Worm (Caenorhabditis elegans) whole organism, L4 larva: Measurements from ENCODE around the gene K08H2.7.

Experiments used
- D1046.2 ChIP-seq: fragments of 200-800 bp; sonication (Bioruptor generic); IDR thresholded peaks from 2 replicates; pipeline ENCODE4 v1.3.6; 2022; ENCODE audit warnings: missing genetic modification characterization, missing compliant biosample characterization
- F26F4.8 ChIP-seq: fragments of 200-800 bp; sonication (Bioruptor generic); conservative IDR thresholded peaks from 2 replicates; pipeline ENCODE4 v1.3.6; 2022; ENCODE audit warnings: missing genetic modification characterization, missing compliant biosample characterization
- F44E2.7 ChIP-seq: fragments of 200-800 bp; sonication (Bioruptor generic); IDR thresholded peaks from 2 replicates; pipeline ENCODE4 v2.1.2; 2022; ENCODE audit warnings: missing genetic modification characterization, missing compliant biosample characterization
- F49E8.2 ChIP-seq: sonication (generic microtip); optimal IDR thresholded peaks from 2 replicates; lab custom pipeline; 2016; ENCODE audit warnings: missing compliant biosample characterization, mild to moderate bottlenecking, missing genetic modification characterization, borderline replicate concordance
- R02D3.7 ChIP-seq: fragments of 150-350 bp; sonication (generic microtip); optimal IDR thresholded peaks from 3 replicates; lab custom pipeline; 2014; ENCODE audit warnings: missing biosample characterization, missing genetic modification characterization
- T20F7.1 ChIP-seq: fragments of 200-800 bp; sonication (Bioruptor generic); optimal IDR thresholded peaks from 2 replicates; lab custom pipeline; 2018; ENCODE audit warnings: mild to moderate bottlenecking, missing genetic modification characterization, missing compliant biosample characterization
- T26A8.4 ChIP-seq: fragments of 200-800 bp; sonication (Bioruptor generic); IDR thresholded peaks from 2 replicates; pipeline ENCODE4 v1.3.6; 2022; ENCODE audit warnings: missing genetic modification characterization, missing compliant biosample characterization
- Y5F2A.4 ChIP-seq: fragments of 200-800 bp; sonication (Bioruptor generic); optimal IDR thresholded peaks from 2 replicates; lab custom pipeline; 2018; ENCODE audit warnings: mild to moderate bottlenecking, missing genetic modification characterization, missing compliant biosample characterization
- aha-1 ChIP-seq: fragments of 150-350 bp; peaks from one replicate; lab custom pipeline; 2014; ENCODE audit warnings: missing biosample characterization, missing genetic modification characterization
- ama-1 ChIP-seq: fragments of 150-350 bp; optimal IDR thresholded peaks from 2 replicates; lab custom pipeline; 2014; ENCODE audit warnings: inconsistent platforms, mixed read lengths
- arid-1 ChIP-seq: fragments of 200-800 bp; sonication (Bioruptor generic); conservative IDR thresholded peaks from 2 replicates; pipeline ENCODE4 v1.3.6; 2022; ENCODE audit warnings: missing genetic modification reagents, missing genetic modification characterization, missing compliant biosample characterization
- attf-4 ChIP-seq: sonication (generic microtip); optimal IDR thresholded peaks from 3 replicates; lab custom pipeline; 2017; ENCODE audit warnings: missing biosample characterization, missing genetic modification characterization
- ceh-28 ChIP-seq: fragments of 150-350 bp; optimal IDR thresholded peaks from 2 replicates; lab custom pipeline; 2014; ENCODE audit warnings: missing biosample characterization, missing genetic modification reagents, missing genetic modification characterization
- ceh-62 ChIP-seq: sonication (generic microtip); optimal IDR thresholded peaks from 2 replicates; lab custom pipeline; 2017; ENCODE audit warnings: missing biosample characterization, missing genetic modification characterization
- cey-2 ChIP-seq: sonication (generic microtip); optimal IDR thresholded peaks from 3 replicates; lab custom pipeline; 2017; ENCODE audit warnings: missing genetic modification characterization, mild to moderate bottlenecking, missing compliant biosample characterization, antibody characterized with exemption, borderline replicate concordance; ENCODE audit not compliant: insufficient read depth
- ctbp-1 ChIP-seq: fragments of 200-800 bp; sonication (Bioruptor generic); IDR thresholded peaks from 2 replicates; pipeline ENCODE4 v1.3.6; 2022; ENCODE audit warnings: missing genetic modification reagents, missing genetic modification characterization, missing compliant biosample characterization
- daf-12 ChIP-seq: fragments of 150-350 bp; optimal IDR thresholded peaks from 2 replicates; lab custom pipeline; 2014; ENCODE audit warnings: missing biosample characterization, missing genetic modification reagents, missing genetic modification characterization
- dmd-8 ChIP-seq: fragments of 200-800 bp; sonication (Bioruptor generic); IDR thresholded peaks from 2 replicates; pipeline ENCODE4 v1.3.6; 2022; ENCODE audit warnings: missing genetic modification characterization, missing compliant biosample characterization
- duxl-1 ChIP-seq: sonication (generic microtip); optimal IDR thresholded peaks from 2 replicates; lab custom pipeline; 2016; ENCODE audit warnings: mild to moderate bottlenecking, missing genetic modification characterization, moderate library complexity, missing compliant biosample characterization; ENCODE audit not compliant: poor library complexity
- dve-1 ChIP-seq: sonication (generic microtip); optimal IDR thresholded peaks from 2 replicates; lab custom pipeline; 2017; ENCODE audit warnings: antibody characterized with exemption, mild to moderate bottlenecking, missing genetic modification characterization, missing compliant biosample characterization; ENCODE audit not compliant: insufficient read depth
- egl-27 ChIP-seq: sonication (generic microtip); optimal IDR thresholded peaks from 3 replicates; lab custom pipeline; 2017; ENCODE audit warnings: missing biosample characterization, missing genetic modification reagents, missing genetic modification characterization
- fkh-10 ChIP-seq: fragments of 150-350 bp; optimal IDR thresholded peaks from 2 replicates; lab custom pipeline; 2014; ENCODE audit warnings: missing biosample characterization, missing genetic modification reagents, missing genetic modification characterization
- gei-8 ChIP-seq: fragments of 200-800 bp; sonication (Bioruptor generic); optimal IDR thresholded peaks from 2 replicates; lab custom pipeline; 2018; ENCODE audit warnings: mild to moderate bottlenecking, missing genetic modification characterization, missing compliant biosample characterization
- hmg-1.1 ChIP-seq: fragments of 200-800 bp; sonication (Bioruptor generic); IDR thresholded peaks from 2 replicates; pipeline ENCODE4 v1.3.6; 2022; ENCODE audit warnings: missing genetic modification reagents, missing genetic modification characterization, missing compliant biosample characterization
- lim-7 ChIP-seq: fragments of 200-800 bp; sonication (Bioruptor generic); IDR thresholded peaks from 2 replicates; pipeline ENCODE4 v1.3.6; 2022; ENCODE audit warnings: missing genetic modification characterization, missing compliant biosample characterization
- lin-1 ChIP-seq: fragments of 200-800 bp; sonication (Bioruptor generic); IDR thresholded peaks from 2 replicates; pipeline ENCODE4 v1.3.6; 2022; ENCODE audit warnings: missing genetic modification reagents, missing genetic modification characterization, missing compliant biosample characterization
- lin-15B ChIP-seq: fragments of 150-350 bp; sonication (generic microtip); optimal IDR thresholded peaks from 3 replicates; lab custom pipeline; 2014; ENCODE audit warnings: missing biosample characterization, missing genetic modification characterization
- lin-39 ChIP-seq: fragments of 150-350 bp; optimal IDR thresholded peaks from 2 replicates; lab custom pipeline; 2014; ENCODE audit warnings: missing biosample characterization, missing genetic modification reagents, missing genetic modification characterization
- lir-3 ChIP-seq: sonication (generic microtip); optimal IDR thresholded peaks from 2 replicates; lab custom pipeline; 2016; ENCODE audit warnings: mild to moderate bottlenecking, missing genetic modification characterization, missing compliant biosample characterization
- lsy-2 ChIP-seq, 2 experiments: fragments of 150-350 bp in 1 of 2; sonication (generic microtip) in 1 of 2; optimal IDR thresholded peaks; 2 replicates each; lab custom pipeline; 2014 to 2017; ENCODE audit warnings: missing biosample characterization in 2 of 2, missing genetic modification characterization in 2 of 2
- mes-2 ChIP-seq: sonication (generic microtip); optimal IDR thresholded peaks from 2 replicates; lab custom pipeline; 2016; ENCODE audit warnings: missing genotype, mild to moderate bottlenecking, missing genetic modification characterization, missing compliant biosample characterization; ENCODE audit not compliant: poor library complexity, severe bottlenecking
- nhr-111 ChIP-seq: fragments of 200-800 bp; sonication (Bioruptor generic); optimal IDR thresholded peaks from 2 replicates; lab custom pipeline; 2018; ENCODE audit warnings: mild to moderate bottlenecking, missing genetic modification characterization, missing compliant biosample characterization
- nhr-237 ChIP-seq: sonication (generic microtip); optimal IDR thresholded peaks from 2 replicates; lab custom pipeline; 2017; ENCODE audit warnings: missing biosample characterization, missing genetic modification characterization
- nhr-28 ChIP-seq: fragments of 150-350 bp; optimal IDR thresholded peaks from 2 replicates; lab custom pipeline; 2014; ENCODE audit warnings: missing biosample characterization, missing genetic modification characterization
- nhr-77 ChIP-seq: fragments of 150-350 bp; optimal IDR thresholded peaks from 2 replicates; lab custom pipeline; 2014; ENCODE audit warnings: missing biosample characterization, missing genetic modification characterization
- rbr-2 ChIP-seq: sonication (generic microtip); optimal IDR thresholded peaks from 2 replicates; lab custom pipeline; 2016; ENCODE audit warnings: missing genotype, missing genetic modification characterization, missing compliant biosample characterization
- saeg-2 ChIP-seq: fragments of 200-800 bp; sonication (Bioruptor generic); IDR thresholded peaks from 2 replicates; pipeline ENCODE4 v1.3.6; 2022; ENCODE audit warnings: missing genetic modification reagents, missing genetic modification characterization, missing compliant biosample characterization
- tra-1 ChIP-seq: fragments of 200-800 bp; sonication (Bioruptor generic); IDR thresholded peaks from 2 replicates; pipeline ENCODE4 v1.3.6; 2022; ENCODE audit warnings: missing genetic modification reagents, missing genetic modification characterization, missing compliant biosample characterization
- unc-130 ChIP-seq: sonication (generic microtip); optimal IDR thresholded peaks from 2 replicates; lab custom pipeline; 2016; ENCODE audit warnings: missing genetic modification reagents, missing genetic modification characterization, missing compliant biosample characterization
- unc-39 ChIP-seq: sonication (generic microtip); optimal IDR thresholded peaks from 2 replicates; lab custom pipeline; 2017; ENCODE audit warnings: missing biosample characterization, missing genetic modification characterization
- vab-7 ChIP-seq: fragments of 200-800 bp; sonication (Bioruptor generic); IDR thresholded peaks from 2 replicates; pipeline ENCODE4 v1.3.6; 2022; ENCODE audit warnings: missing genetic modification reagents, missing genetic modification characterization, missing compliant biosample characterization
- zag-1 ChIP-seq: fragments of 150-350 bp; optimal IDR thresholded peaks from 2 replicates; lab custom pipeline; 2014; ENCODE audit warnings: missing biosample characterization, missing genetic modification characterization
- ztf-7 ChIP-seq: fragments of 150-350 bp; optimal IDR thresholded peaks from 2 replicates; lab custom pipeline; 2014; ENCODE audit warnings: missing biosample characterization, missing genetic modification characterization

Gene K08H2.7

ce11 chrX:13251354-13251843 is 3.2 kb upstream of the K08H2.7 start (continued):
- TF ChIP-seq fkh-10 (GFP tag; lab: Kevin White, UChicago) (no peak), nhr-111 (GFP tag; lab: Kevin White, UChicago) (no peak), hmg-1.1 (GFP tag; lab: Robert Waterston, UW) (peak; percentile 70), duxl-1 (tag; lab: Kevin White, UChicago) (no peak), lsy-2 (tag; optimal IDR thresholded peaks at IDR 0.05; lab: Kevin White, UChicago) (peak; percentile 7 to 55), unc-39 (no peak), R02D3.7 (no peak), lir-3 (tag; lab: Kevin White, UChicago) (no peak), lin-39 (tag; lab: Kevin White, UChicago) (no peak), lim-7 (GFP tag; lab: Robert Waterston, UW) (no peak), D1046.2 (GFP tag; lab: Robert Waterston, UW) (no peak), ama-1 (lab: Kevin White, UChicago) (no peak), arid-1 (GFP tag; lab: Robert Waterston, UW) (peak; percentile 44; the same call in 1 of the 2 replicates), attf-4 (tag; lab: Kevin White, UChicago) (no peak), lin-1 (peak; percentile 70; the same call in 1 of the 2 replicates), ctbp-1 (GFP tag; lab: Robert Waterston, UW) (0 out of 2 replicates have a peak, but pooled peaks have one; percentile 46), unc-130 (GFP tag; lab: Kevin White, UChicago) (no peak), F49E8.2 (no peak), cey-2 (no peak), ceh-62 (tag; lab: Kevin White, UChicago) (no peak), Y5F2A.4 (GFP tag; lab: Kevin White, UChicago) (no peak), vab-7 (GFP tag; lab: Robert Waterston, UW) (no peak), zag-1 (tag; lab: Kevin White, UChicago) (no peak), nhr-237 (tag; lab: Kevin White, UChicago) (no peak), nhr-77 (tag; lab: Kevin White, UChicago) (peak; percentile 55), nhr-28 (peak; percentile 74), F26F4.8 (no peak), F44E2.7 (GFP tag; lab: Robert Waterston, UW) (no peak), saeg-2 (GFP tag; lab: Robert Waterston, UW) (no peak), ztf-7 (tag; lab: Kevin White, UChicago) (peak; percentile 35), aha-1 (peak; percentile 50), tra-1 (GFP tag; lab: Robert Waterston, UW) (0 out of 2 replicates have a peak, but pooled peaks have one; percentile 44), dmd-8 (no peak), T20F7.1 (GFP tag; lab: Kevin White, UChicago) (no peak), dve-1 (tag; lab: Kevin White, UChicago) (peak; percentile 35), daf-12 (no peak), rbr-2 (peak; percentile 55), T26A8.4 (peak; percentile 52), mes-2 (tag; lab: Kevin White, UChicago) (peak; percentile 68), gei-8 (GFP tag; lab: Kevin White, UChicago) (no peak), ceh-28 (no peak), egl-27 (tag; lab: Kevin White, UChicago) (no peak), lin-15B (tag; lab: Kevin White, UChicago) (no peak)
